Worm (Caenorhabditis elegans) whole organism, midembryonic: ENCODE results near the gene K02E2.7.

ENCODE experiments used
- T22C8.4 ChIP-seq: fragments of 200-800 bp; sonication (Bioruptor generic); IDR thresholded peaks from 2 replicates; pipeline ENCODE4 v1.3.6; 2022; ENCODE audit warnings: missing genetic modification characterization, missing compliant biosample characterization
- cog-1 ChIP-seq: sonication (generic microtip); optimal IDR thresholded peaks from 2 replicates; lab custom pipeline; 2016; ENCODE audit warnings: missing genetic modification characterization, missing compliant biosample characterization
- flt-1 ChIP-seq: fragments of 200-800 bp; sonication (Bioruptor generic); IDR thresholded peaks from 2 replicates; pipeline ENCODE4 v1.3.6; 2022; ENCODE audit warnings: missing genetic modification characterization, missing compliant biosample characterization
- klf-2 ChIP-seq: fragments of 200-800 bp; sonication (Bioruptor generic); conservative IDR thresholded peaks from 2 replicates; pipeline ENCODE4 v1.3.6; 2022; ENCODE audit warnings: missing genetic modification reagents, missing genetic modification characterization, missing compliant biosample characterization
- med-1 ChIP-seq: sonication (generic microtip); optimal IDR thresholded peaks from 2 replicates; lab custom pipeline; 2017; ENCODE audit warnings: missing genetic modification characterization, mild to moderate bottlenecking, missing compliant biosample characterization, antibody characterized with exemption, missing genetic modification reagents; ENCODE audit not compliant: insufficient read depth
- ref-1 ChIP-seq: fragments of 200-800 bp; sonication (Bioruptor generic); conservative IDR thresholded peaks from 2 replicates; pipeline ENCODE4 v1.3.6; 2022; ENCODE audit warnings: missing genetic modification reagents, missing genetic modification characterization, missing compliant biosample characterization
- tab-1 ChIP-seq: fragments of 200-800 bp; sonication (Bioruptor generic); IDR thresholded peaks from 2 replicates; pipeline ENCODE4 v1.3.6; 2022; ENCODE audit warnings: missing genetic modification characterization, missing compliant biosample characterization
- ztf-23 ChIP-seq: fragments of 200-800 bp; sonication (Bioruptor generic); IDR thresholded peaks from 2 replicates; pipeline ENCODE4 v1.3.6; 2022; ENCODE audit warnings: missing genetic modification reagents, missing genetic modification characterization, missing compliant biosample characterization
- ztf-29 ChIP-seq: fragments of 200-800 bp; sonication (Bioruptor generic); IDR thresholded peaks from 2 replicates; pipeline ENCODE4 v1.3.6; 2022; ENCODE audit warnings: missing genetic modification reagents, missing genetic modification characterization, missing compliant biosample characterization

The K02E2.7 gene

ce11 chrV:20399532-20400068, 12.8 kb upstream of the K02E2.7 start:
- TF ChIP-seq ztf-23 (GFP tag; lab: Robert Waterston, UW) (no peak), klf-2 (GFP tag; lab: Robert Waterston, UW) (no peak), med-1 (GFP tag; lab: Kevin White, UChicago) (no peak), ref-1 (no peak), flt-1 (no peak), cog-1 (tag; lab: Kevin White, UChicago) (no peak), T22C8.4 (GFP tag; lab: Robert Waterston, UW) (no peak), ztf-29 (GFP tag; lab: Robert Waterston, UW) (no peak), tab-1 (GFP tag; lab: Robert Waterston, UW) (no peak)

ce11 chrV:20393773-20394172, 6.9 kb upstream of the K02E2.7 start, which contains the start of gene cnc-7:
Gene cnc-7 (plus strand): TSS chrV:20394073.
- TF ChIP-seq ztf-23 (GFP tag; lab: Robert Waterston, UW): no peak
- no peak for TF ChIP-seq ref-1
- no peak for TF ChIP-seq T22C8.4 (GFP tag; lab: Robert Waterston, UW)
- no peak for TF ChIP-seq ztf-29 (GFP tag; lab: Robert Waterston, UW)
- TF ChIP-seq cog-1 (tag; lab: Kevin White, UChicago): no peak
- TF ChIP-seq med-1 (GFP tag; lab: Kevin White, UChicago): no peak
- no peak for TF ChIP-seq klf-2 (GFP tag; lab: Robert Waterston, UW)
- TF ChIP-seq tab-1 (GFP tag; lab: Robert Waterston, UW): no peak
- no peak for TF ChIP-seq flt-1

ce11 chrV:20387415-20387814, 573 bp upstream of the K02E2.7 start, which contains the start of gene F53H2.1:
Gene F53H2.1 (plus strand): TSS chrV:20387715.
- TF ChIP-seq flt-1 (no peak), cog-1 (tag; lab: Kevin White, UChicago) (no peak), med-1 (GFP tag; lab: Kevin White, UChicago) (no peak), T22C8.4 (GFP tag; lab: Robert Waterston, UW) (no peak), ztf-23 (GFP tag; lab: Robert Waterston, UW) (no peak), ztf-29 (GFP tag; lab: Robert Waterston, UW) (no peak), klf-2 (GFP tag; lab: Robert Waterston, UW) (no peak), tab-1 (GFP tag; lab: Robert Waterston, UW) (no peak), ref-1 (no peak)

ce11 chrV:20383065-20383609, 3.7 kb downstream of the K02E2.7 start, which contains the start of gene K02E2.11:
Gene K02E2.11 (plus strand): TSS chrV:20383315.
- TF ChIP-seq med-1 (GFP tag; lab: Kevin White, UChicago) (no peak), klf-2 (GFP tag; lab: Robert Waterston, UW) (no peak), ztf-23 (GFP tag; lab: Robert Waterston, UW) (no peak), tab-1 (GFP tag; lab: Robert Waterston, UW) (no peak), ztf-29 (GFP tag; lab: Robert Waterston, UW) (no peak), cog-1 (tag; lab: Kevin White, UChicago) (no peak), T22C8.4 (GFP tag; lab: Robert Waterston, UW) (no peak), ref-1 (no peak), flt-1 (no peak)

- TF ChIP-seq ztf-29 (GFP tag; lab: Robert Waterston, UW) (no peak), ztf-23 (GFP tag; lab: Robert Waterston, UW) (no peak), med-1 (GFP tag; lab: Kevin White, UChicago) (no peak), T22C8.4 (GFP tag; lab: Robert Waterston, UW) (no peak), ref-1 (no peak), cog-1 (tag; lab: Kevin White, UChicago) (no peak), flt-1 (no peak), tab-1 (GFP tag; lab: Robert Waterston, UW) (no peak), klf-2 (GFP tag; lab: Robert Waterston, UW) (no peak)
These were observed 6.5 kb downstream of the K02E2.7 start, which contains the start of gene K02E2.6 for ce11 chrV:20380320-20380719. Gene K02E2.6 (plus strand): TSS chrV:20380561.

ce11 chrV:20376070-20376469, 10.8 kb downstream of the K02E2.7 start:
- TF ChIP-seq flt-1: no peak
- no peak for TF ChIP-seq ztf-29 (GFP tag; lab: Robert Waterston, UW)
- TF ChIP-seq ref-1: no peak
- no peak for TF ChIP-seq med-1 (GFP tag; lab: Kevin White, UChicago)
- no peak for TF ChIP-seq cog-1 (tag; lab: Kevin White, UChicago)
- no peak for TF ChIP-seq klf-2 (GFP tag; lab: Robert Waterston, UW)
- TF ChIP-seq T22C8.4 (GFP tag; lab: Robert Waterston, UW): no peak
- no peak for TF ChIP-seq tab-1 (GFP tag; lab: Robert Waterston, UW)
- TF ChIP-seq ztf-23 (GFP tag; lab: Robert Waterston, UW): no peak

- no peak for TF ChIP-seq T22C8.4 (GFP tag; lab: Robert Waterston, UW)
- TF ChIP-seq med-1 (GFP tag; lab: Kevin White, UChicago): no peak
- TF ChIP-seq ref-1: no peak
- no peak for TF ChIP-seq cog-1 (tag; lab: Kevin White, UChicago)
- no peak for TF ChIP-seq klf-2 (GFP tag; lab: Robert Waterston, UW)
- TF ChIP-seq ztf-23 (GFP tag; lab: Robert Waterston, UW): no peak
- TF ChIP-seq flt-1: no peak
- no peak for TF ChIP-seq tab-1 (GFP tag; lab: Robert Waterston, UW)
- TF ChIP-seq ztf-29 (GFP tag; lab: Robert Waterston, UW): no peak
These were observed 11.6 kb downstream of the K02E2.7 start, which contains the start of gene ins-35 for ce11 chrV:20375236-20375635. Gene ins-35 (plus strand): TSS chrV:20375536.

ce11 chrV:20374484-20374883, 12.4 kb downstream of the K02E2.7 start:
- no peak for TF ChIP-seq med-1 (GFP tag; lab: Kevin White, UChicago)
- no peak for TF ChIP-seq flt-1
- TF ChIP-seq cog-1 (tag; lab: Kevin White, UChicago): no peak
- no peak for TF ChIP-seq ztf-23 (GFP tag; lab: Robert Waterston, UW)
- TF ChIP-seq ref-1: no peak
- TF ChIP-seq klf-2 (GFP tag; lab: Robert Waterston, UW): no peak
- TF ChIP-seq tab-1 (GFP tag; lab: Robert Waterston, UW): no peak
- TF ChIP-seq T22C8.4 (GFP tag; lab: Robert Waterston, UW): no peak
- no peak for TF ChIP-seq ztf-29 (GFP tag; lab: Robert Waterston, UW)
